Worm (Caenorhabditis elegans) whole organism, L2 larva: ENCODE measurements around the gene K08F9.4.

Source experiments
- alr-1 ChIP-seq: fragments of 150-350 bp; optimal IDR thresholded peaks from 2 replicates; lab custom pipeline; 2014; ENCODE audit warnings: missing biosample characterization, missing genetic modification characterization
- aly-2 ChIP-seq: fragments of 150-350 bp; optimal IDR thresholded peaks from 2 replicates; lab custom pipeline; 2014; ENCODE audit warnings: missing biosample characterization, missing genetic modification characterization
- nhr-12 ChIP-seq: fragments of 150-350 bp; optimal IDR thresholded peaks from 2 replicates; lab custom pipeline; 2014; ENCODE audit warnings: missing biosample characterization, missing genetic modification characterization

- TF ChIP-seq aly-2: no peak
- no peak for TF ChIP-seq alr-1 (tag; lab: Kevin White, UChicago)
- TF ChIP-seq nhr-12: no peak
These were observed 48.2 kb downstream of the K08F9.4 start for ce11 chrV:15191971-15192370.
